Worm (Caenorhabditis elegans): ENCODE measurements around the gene C02B8.12.
A peak's percentile ranks its signal among the peaks of the same experiment; 100 is the strongest.

The C02B8.12 gene

DNA sequence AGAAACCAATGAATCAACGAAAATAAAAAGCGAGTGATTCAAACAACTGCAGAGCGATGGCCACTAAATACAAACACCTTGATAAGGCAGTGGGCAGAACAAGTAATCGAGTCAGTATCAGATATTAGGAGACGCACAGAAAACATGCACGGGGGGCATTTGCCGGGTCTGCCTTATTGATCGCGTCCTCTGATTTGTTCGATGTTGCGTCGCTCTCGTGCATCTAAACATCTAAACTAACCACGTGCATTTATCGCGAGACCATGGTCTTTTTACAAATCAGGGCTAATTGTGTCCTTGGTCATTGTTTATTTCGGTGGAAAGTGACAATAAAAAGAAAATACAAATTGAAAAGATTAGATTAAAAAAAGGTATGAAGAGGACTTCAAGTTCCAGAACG, 39.2 kb downstream of the C02B8.12 start, which contains the start of gene K07E3.4:
TSS of gene K07E3.4 (minus strand) at position 100 of the 400 bp plus-strand sequence.
- TF ChIP-seq F13H6.1 (tag; optimal IDR thresholded peaks at IDR 0.05): no peak
- TF ChIP-seq unc-86 (tag; optimal IDR thresholded peaks at IDR 0.05): no peak
- no peak for TF ChIP-seq lim-6 (tag; optimal IDR thresholded peaks at IDR 0.05)
- peak; percentile 22 for TF ChIP-seq elt-2 (tag; optimal IDR thresholded peaks at IDR 0.05)
- TF ChIP-seq ceh-30 (tag; optimal IDR thresholded peaks at IDR 0.05): no peak
- TF ChIP-seq ceh-24 (tag; optimal IDR thresholded peaks at IDR 0.05): no peak
- no peak for TF ChIP-seq hlh-8 (tag; optimal IDR thresholded peaks at IDR 0.05)
- no peak for TF ChIP-seq elt-4 (tag; optimal IDR thresholded peaks at IDR 0.05)
- peak; percentile 13 for TF ChIP-seq hlh-30 (tag; optimal IDR thresholded peaks at IDR 0.05; ENCODE audit: insufficient read depth)
- TF ChIP-seq fax-1 (tag; optimal IDR thresholded peaks at IDR 0.05): no peak
- TF ChIP-seq fkh-10 (GFP tag; optimal IDR thresholded peaks at IDR 0.05): no peak
- TF ChIP-seq ceh-45 (GFP tag; IDR thresholded peaks at IDR 0.05): no peak
- no peak for TF ChIP-seq pax-1 (tag; optimal IDR thresholded peaks at IDR 0.05)

DNA sequence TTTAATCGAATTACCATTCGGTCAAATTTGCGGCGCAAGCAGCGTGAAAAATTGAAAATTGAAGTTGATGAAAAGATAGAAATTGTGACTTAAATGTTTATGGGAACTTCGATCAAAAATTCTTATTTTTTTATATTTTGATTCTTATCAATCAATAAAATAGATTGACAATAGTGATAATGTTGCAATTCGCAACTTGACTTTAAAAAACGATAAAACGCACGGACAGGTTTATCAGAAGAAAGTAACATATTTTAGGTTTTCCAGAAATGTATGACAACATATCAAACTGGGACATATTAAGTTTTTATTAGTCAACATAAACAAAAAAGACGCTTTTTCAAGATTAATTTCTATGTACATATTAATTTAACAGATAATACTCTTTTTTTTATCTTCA, 39.8 kb downstream of the C02B8.12 start:
- TF ChIP-seq unc-42 (tag; optimal IDR thresholded peaks at IDR 0.05) (no peak), che-1 (tag; optimal IDR thresholded peaks at IDR 0.05) (no peak), ets-4 (tag; optimal IDR thresholded peaks at IDR 0.05) (no peak), K02D7.2 (tag; optimal IDR thresholded peaks at IDR 0.05) (no peak), odd-2 (tag; optimal IDR thresholded peaks at IDR 0.05) (no peak), elt-4 (tag; optimal IDR thresholded peaks at IDR 0.05) (no peak), lin-11 (tag; optimal IDR thresholded peaks at IDR 0.05) (no peak), ahr-1 (tag; optimal IDR thresholded peaks at IDR 0.05) (no peak), eyg-1 (tag; optimal IDR thresholded peaks at IDR 0.05) (no peak), dmd-4 (tag; optimal IDR thresholded peaks at IDR 0.05; ENCODE audit: borderline replicate concordance) (no peak), pat-9 (tag; optimal IDR thresholded peaks at IDR 0.05) (no peak), C38D4.7 (GFP tag; optimal IDR thresholded peaks at IDR 0.05) (no peak), sox-4 (tag; optimal IDR thresholded peaks at IDR 0.05) (no peak), nhr-11 (tag; optimal IDR thresholded peaks at IDR 0.05) (no peak)

DNA sequence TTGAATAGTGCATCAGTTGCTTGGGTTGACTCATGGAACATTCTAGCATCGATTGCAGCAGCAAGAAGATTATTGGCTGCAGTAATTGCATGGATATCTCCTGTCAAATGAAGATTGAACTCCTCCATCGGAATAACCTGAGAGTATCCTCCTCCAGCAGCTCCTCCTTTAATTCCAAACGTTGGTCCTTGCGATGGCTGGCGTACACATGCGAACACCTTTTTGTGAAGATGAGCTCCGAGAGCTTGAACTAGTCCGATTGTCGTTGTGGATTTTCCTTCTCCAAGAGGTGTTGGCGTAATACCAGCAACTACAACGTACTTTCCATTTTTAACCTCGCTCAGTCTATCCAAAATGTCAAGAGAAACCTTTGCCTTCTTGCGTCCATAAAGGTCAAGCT, 40.5 kb downstream of the C02B8.12 start:
- TF ChIP-seq ztf-16 (tag; optimal IDR thresholded peaks at IDR 0.05) (no peak), eyg-1 (tag; optimal IDR thresholded peaks at IDR 0.05) (no peak), ets-4 (tag; optimal IDR thresholded peaks at IDR 0.05) (no peak), odd-2 (tag; optimal IDR thresholded peaks at IDR 0.05) (no peak), ceh-18 (tag; optimal IDR thresholded peaks at IDR 0.05) (no peak), T23F11.4 (GFP tag; optimal IDR thresholded peaks at IDR 0.05) (no peak), rnt-1 (tag; optimal IDR thresholded peaks at IDR 0.05) (no peak), gmeb-2 (tag; optimal IDR thresholded peaks at IDR 0.05) (no peak), che-1 (tag; optimal IDR thresholded peaks at IDR 0.05) (no peak), nhr-232 (tag; optimal IDR thresholded peaks at IDR 0.05) (no peak), ceh-6 (GFP tag; optimal IDR thresholded peaks at IDR 0.05) (no peak)

DNA sequence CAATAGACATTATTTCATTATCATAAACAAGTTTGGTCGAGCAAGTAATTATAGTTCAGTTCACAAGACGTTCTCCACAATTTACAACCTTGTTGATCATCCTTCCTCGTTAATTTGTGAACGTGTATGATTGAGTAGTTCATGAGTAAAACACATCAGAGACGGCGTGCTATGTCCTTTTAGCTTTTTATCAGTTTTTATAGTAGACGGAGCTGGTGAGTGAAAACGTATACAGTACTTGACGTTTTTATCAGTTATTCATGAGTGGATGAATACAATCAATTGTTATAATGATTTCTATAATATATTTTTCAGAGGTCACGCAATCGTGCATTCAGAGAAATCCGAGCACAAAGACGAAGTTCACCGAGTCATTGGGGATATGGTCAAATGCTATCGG, 44.3 kb downstream of the C02B8.12 start:
- TF ChIP-seq ceh-14 (tag; optimal IDR thresholded peaks at IDR 0.05) (no peak), fax-1 (tag; optimal IDR thresholded peaks at IDR 0.05) (no peak), ceh-24 (tag; optimal IDR thresholded peaks at IDR 0.05) (no peak), nhr-11 (tag; optimal IDR thresholded peaks at IDR 0.05) (no peak), tbx-2 (tag; optimal IDR thresholded peaks at IDR 0.05) (no peak), hlh-13 (GFP tag; optimal IDR thresholded peaks at IDR 0.05) (no peak), syd-9 (tag; optimal IDR thresholded peaks at IDR 0.05) (no peak), ceh-30 (tag; optimal IDR thresholded peaks at IDR 0.05) (no peak), C08G9.2 (tag; optimal IDR thresholded peaks at IDR 0.05) (no peak), tbx-7 (tag; optimal IDR thresholded peaks at IDR 0.05) (no peak), pha-2 (tag; optimal IDR thresholded peaks at IDR 0.05) (no peak), hlh-6 (tag; optimal IDR thresholded peaks at IDR 0.05) (no peak), pag-3 (tag; optimal IDR thresholded peaks at IDR 0.05; ENCODE audit: borderline replicate concordance) (no peak), pax-1 (tag; optimal IDR thresholded peaks at IDR 0.05) (no peak), rnt-1 (tag; optimal IDR thresholded peaks at IDR 0.05) (no peak), ama-1 (optimal IDR thresholded peaks at IDR 0.05) (no peak), dmd-4 (tag; optimal IDR thresholded peaks at IDR 0.05; ENCODE audit: borderline replicate concordance) (no peak), pros-1 (tag; optimal IDR thresholded peaks at IDR 0.05) (no peak)

Measured in whole organism, late embryonic.